Fruit fly (Drosophila melanogaster) whole organism, embryonic: ENCODE data around the gene CG11353.
A peak's percentile ranks its signal among the peaks of the same experiment; 100 is the strongest.

ENCODE experiments used
- Aef1 ChIP-seq: fragments of 200-800 bp; sonication (Bioruptor generic); IDR thresholded peaks from 3 replicates; pipeline ENCODE4 v1.3.6; 2022; ENCODE audit warnings: missing biosample characterization, missing genetic modification characterization
- Awh ChIP-seq: fragments of 200-800 bp; sonication (Bioruptor generic); IDR thresholded peaks from 2 replicates; pipeline ENCODE4, ENCODE4 v1.3.6; 2022; ENCODE audit warnings: missing biosample characterization, missing genetic modification characterization
- B-H1 ChIP-seq: fragments of 200-800 bp; sonication (Bioruptor generic); IDR thresholded peaks from 3 replicates; pipeline ENCODE4 v1.3.6; 2022; ENCODE audit warnings: missing biosample characterization, missing genetic modification characterization
- B-H2 ChIP-seq: fragments of 200-800 bp; sonication (Bioruptor generic); optimal IDR thresholded peaks from 2 replicates; lab custom pipeline; 2018; ENCODE audit warnings: missing biosample characterization, mild to moderate bottlenecking, missing genetic modification characterization
- Blimp-1 ChIP-seq: fragments of 200-800 bp; sonication (Bioruptor generic); optimal IDR thresholded peaks from 3 replicates; lab custom pipeline; 2018; ENCODE audit warnings: missing biosample characterization, missing genetic modification characterization, mild to moderate bottlenecking, moderate library complexity, missing genetic modification reagents
- C15 ChIP-seq: fragments of 200-800 bp; sonication (Bioruptor generic); IDR thresholded peaks from 3 replicates; pipeline ENCODE4 v1.3.6; 2022; ENCODE audit warnings: missing biosample characterization, missing genetic modification characterization
- CG10267 ChIP-seq: fragments of 200-800 bp; sonication (Bioruptor generic); optimal IDR thresholded peaks from 2 replicates; lab custom pipeline; 2018; ENCODE audit warnings: missing biosample characterization, mild to moderate bottlenecking, missing genetic modification characterization, moderate library complexity
- CG10462 ChIP-seq: fragments of 200-800 bp; sonication (Bioruptor generic); optimal IDR thresholded peaks from 2 replicates; lab custom pipeline; 2016; ENCODE audit warnings: missing biosample characterization, missing genetic modification characterization
- CG11504 ChIP-seq: fragments of 200-800 bp; sonication (Bioruptor generic); optimal IDR thresholded peaks from 3 replicates; lab custom pipeline; 2019; ENCODE audit warnings: missing biosample characterization, mild to moderate bottlenecking, missing genetic modification characterization, moderate library complexity
- CG11723 ChIP-seq: fragments of 200-800 bp; sonication (Bioruptor generic); optimal IDR thresholded peaks from 2 replicates; lab custom pipeline; 2017; ENCODE audit warnings: missing biosample characterization, mild to moderate bottlenecking, missing genetic modification characterization
- CG15073 ChIP-seq: fragments of 200-800 bp; sonication (Bioruptor generic); optimal IDR thresholded peaks from 2 replicates; lab custom pipeline; 2016; ENCODE audit warnings: missing biosample characterization, missing genetic modification characterization
- CG16779 ChIP-seq: fragments of 200-800 bp; sonication (Bioruptor generic); IDR thresholded peaks from 2 replicates; pipeline ENCODE4 v1.3.6; 2022; ENCODE audit warnings: missing biosample characterization, missing genetic modification characterization
- CG17361 ChIP-seq: fragments of 200-800 bp; sonication (Bioruptor generic); IDR thresholded peaks from 3 replicates; pipeline ENCODE4 v1.3.6; 2022; ENCODE audit warnings: missing biosample characterization, missing genetic modification characterization
- CG17802 ChIP-seq: fragments of 200-800 bp; sonication (Bioruptor generic); optimal IDR thresholded peaks from 2 replicates; lab custom pipeline; 2018; ENCODE audit warnings: missing biosample characterization, mild to moderate bottlenecking, missing genetic modification characterization, moderate library complexity
- CG43689 ChIP-seq: fragments of 200-800 bp; sonication (Bioruptor generic); IDR thresholded peaks from 2 replicates; pipeline ENCODE4 v1.3.6; 2022; ENCODE audit warnings: missing biosample characterization, missing genetic modification characterization
- CG4404 ChIP-seq: fragments of 200-800 bp; sonication (Bioruptor generic); IDR thresholded peaks from 2 replicates; pipeline ENCODE4 v1.3.6; 2022; ENCODE audit warnings: missing biosample characterization, missing genetic modification characterization
- CG5180 ChIP-seq: fragments of 200-800 bp; sonication (Bioruptor generic); optimal IDR thresholded peaks from 3 replicates; lab custom pipeline; 2017; ENCODE audit warnings: missing biosample characterization, missing genetic modification characterization, mild to moderate bottlenecking, moderate library complexity, missing genetic modification reagents
- CG6175 ChIP-seq: fragments of 200-800 bp; sonication (Bioruptor generic); IDR thresholded peaks from 3 replicates; pipeline ENCODE4 v1.3.6; 2022; ENCODE audit warnings: missing biosample characterization, missing genetic modification characterization
- CG6813 ChIP-seq: fragments of 200-800 bp; sonication (Bioruptor generic); optimal IDR thresholded peaks from 2 replicates; lab custom pipeline; 2017; ENCODE audit warnings: missing biosample characterization, missing genetic modification characterization, mild to moderate bottlenecking, moderate library complexity, missing genetic modification reagents
- Drgx ChIP-seq: fragments of 200-800 bp; sonication (Bioruptor generic); IDR thresholded peaks from 2 replicates; pipeline ENCODE4 v1.3.6; 2022; ENCODE audit warnings: missing biosample characterization, missing genetic modification characterization
- ERR ChIP-seq: fragments of 200-800 bp; sonication (Bioruptor generic); optimal IDR thresholded peaks from 2 replicates; lab custom pipeline; 2016; ENCODE audit warnings: missing biosample characterization, missing genetic modification characterization
- Ets65A ChIP-seq: fragments of 200-800 bp; sonication (Bioruptor generic); peaks from one replicate; lab custom pipeline; 2016; ENCODE audit warnings: missing biosample characterization, missing genetic modification characterization
- Hr51 ChIP-seq, 2 experiments: fragments of 200-800 bp; sonication (Bioruptor generic); optimal IDR thresholded peaks; 2 replicates in 1 of 2; 3 replicates in 1 of 2; lab custom pipeline; 2016 to 2018; ENCODE audit warnings: missing biosample characterization in 2 of 2, missing genetic modification characterization in 2 of 2, mild to moderate bottlenecking in 1 of 2, moderate library complexity in 1 of 2
- MESR4 ChIP-seq: fragments of 200-800 bp; sonication (Bioruptor generic); optimal IDR thresholded peaks from 2 replicates; lab custom pipeline; 2018; ENCODE audit warnings: missing biosample characterization, mild to moderate bottlenecking, missing genetic modification characterization, moderate library complexity
- Mes4 ChIP-seq: fragments of 200-800 bp; sonication (Bioruptor generic); optimal IDR thresholded peaks from 2 replicates; lab custom pipeline; 2016; ENCODE audit warnings: missing biosample characterization, missing genetic modification characterization
- Opbp ChIP-seq: fragments of 200-800 bp; sonication (Bioruptor generic); IDR thresholded peaks from 3 replicates; pipeline ENCODE4 v1.3.6; 2022; ENCODE audit warnings: missing biosample characterization, missing genetic modification characterization; ENCODE audit not compliant: partially characterized antibody
- Rx ChIP-seq: fragments of 200-800 bp; sonication (Bioruptor generic); IDR thresholded peaks from 2 replicates; pipeline ENCODE4 v1.3.6; 2022; ENCODE audit warnings: missing biosample characterization, missing genetic modification characterization
- YL-1 ChIP-seq: fragments of 200-800 bp; sonication (Bioruptor generic); optimal IDR thresholded peaks from 3 replicates; lab custom pipeline; 2017; ENCODE audit warnings: missing biosample characterization, mild to moderate bottlenecking, missing genetic modification characterization
- al ChIP-seq: fragments of 200-800 bp; sonication (Bioruptor generic); IDR thresholded peaks from 2 replicates; pipeline ENCODE4 v1.3.6; 2022; ENCODE audit warnings: missing biosample characterization, missing genetic modification characterization
- aop ChIP-seq: fragments of 200-800 bp; sonication (Bioruptor generic); IDR thresholded peaks from 2 replicates; pipeline ENCODE4 v1.3.6; 2022; ENCODE audit warnings: missing biosample characterization, missing genetic modification characterization
- ap ChIP-seq: fragments of 200-800 bp; sonication (Bioruptor generic); IDR thresholded peaks from 2 replicates; pipeline ENCODE4 v1.3.6; 2022; ENCODE audit warnings: missing biosample characterization, missing genetic modification characterization
- ase ChIP-seq: fragments of 200-800 bp; sonication (Bioruptor generic); IDR thresholded peaks from 3 replicates; pipeline ENCODE4 v1.3.6; 2022; ENCODE audit warnings: missing biosample characterization, missing genetic modification characterization
- ash1 ChIP-seq: fragments of 200-800 bp; sonication (Bioruptor generic); optimal IDR thresholded peaks from 2 replicates; lab custom pipeline; 2018; ENCODE audit warnings: missing biosample characterization, mild to moderate bottlenecking, missing genetic modification characterization
- cg ChIP-seq: fragments of 200-800 bp; sonication (Bioruptor generic); optimal IDR thresholded peaks from 3 replicates; lab custom pipeline; 2019; ENCODE audit warnings: missing biosample characterization, mild to moderate bottlenecking, missing genetic modification characterization, moderate library complexity
- chinmo ChIP-seq: fragments of 200-800 bp; sonication (Bioruptor generic); IDR thresholded peaks from 4 replicates; pipeline ENCODE4 v1.3.6; 2022; ENCODE audit warnings: missing biosample characterization, missing genetic modification characterization; ENCODE audit not compliant: partially characterized antibody
- dysf ChIP-seq: fragments of 200-800 bp; sonication (Bioruptor generic); IDR thresholded peaks from 3 replicates; pipeline ENCODE4 v1.3.6; 2022; ENCODE audit warnings: missing biosample characterization, missing genetic modification characterization
- fd3F ChIP-seq: fragments of 200-800 bp; sonication (Bioruptor generic); optimal IDR thresholded peaks from 2 replicates; lab custom pipeline; 2018; ENCODE audit warnings: missing biosample characterization, mild to moderate bottlenecking, missing genetic modification characterization, moderate library complexity
- fu2 ChIP-seq: fragments of 200-800 bp; sonication (Bioruptor generic); optimal IDR thresholded peaks from 2 replicates; lab custom pipeline; 2016; ENCODE audit warnings: missing biosample characterization, missing genetic modification characterization
- ham ChIP-seq: fragments of 200-800 bp; sonication (Bioruptor generic); IDR thresholded peaks from 2 replicates; pipeline ENCODE4 v1.3.6; 2022; ENCODE audit warnings: missing biosample characterization, missing genetic modification characterization
- knrl ChIP-seq: fragments of 200-800 bp; sonication (Bioruptor generic); IDR thresholded peaks from 3 replicates; pipeline ENCODE4 v1.3.6; 2022; ENCODE audit warnings: missing biosample characterization, missing genetic modification characterization; ENCODE audit not compliant: partially characterized antibody
- lab ChIP-seq: fragments of 200-800 bp; sonication (Bioruptor generic); optimal IDR thresholded peaks from 3 replicates; lab custom pipeline; 2017; ENCODE audit warnings: missing biosample characterization, missing genetic modification characterization, mild to moderate bottlenecking, moderate library complexity, missing genetic modification reagents
- lmd ChIP-seq: fragments of 200-800 bp; sonication (Bioruptor generic); IDR thresholded peaks from 2 replicates; pipeline ENCODE4 v1.3.6; 2022; ENCODE audit warnings: missing biosample characterization, missing genetic modification characterization
- pfk ChIP-seq: fragments of 200-800 bp; sonication (Bioruptor generic); optimal IDR thresholded peaks from 2 replicates; lab custom pipeline; 2018; ENCODE audit warnings: missing biosample characterization, mild to moderate bottlenecking, missing genetic modification characterization, moderate library complexity
- prd ChIP-seq, 3 experiments: fragments of >200 bp in 2 of 3; fragments of 200-800 bp in 1 of 3; sonication (Bioruptor generic) in 1 of 3; optimal IDR thresholded peaks in 2 of 3; IDR thresholded peaks in 1 of 3; 2 replicates in 2 of 3; 3 replicates in 1 of 3; pipeline versions ENCODE4 v1.3.6 to Lab custom; 2017 to 2022; ENCODE audit warnings: missing biosample characterization in 1 of 3, missing genetic modification characterization in 1 of 3
- sima ChIP-seq: fragments of 200-800 bp; sonication (Bioruptor generic); optimal IDR thresholded peaks from 2 replicates; lab custom pipeline; 2016; ENCODE audit warnings: missing biosample characterization, missing genetic modification characterization
- slou ChIP-seq: fragments of 200-800 bp; sonication (Bioruptor generic); optimal IDR thresholded peaks from 3 replicates; lab custom pipeline; 2016; ENCODE audit warnings: missing biosample characterization, missing genetic modification characterization
- sqz ChIP-seq: fragments of 200-800 bp; sonication (Bioruptor generic); optimal IDR thresholded peaks from 3 replicates; lab custom pipeline; 2018; ENCODE audit warnings: missing biosample characterization, mild to moderate bottlenecking, missing genetic modification characterization
- tgo ChIP-seq: fragments of 200-800 bp; sonication (Bioruptor generic); IDR thresholded peaks from 3 replicates; pipeline ENCODE4 v1.3.6; 2022; ENCODE audit warnings: missing biosample characterization, missing genetic modification characterization
- vvl ChIP-seq: fragments of 200-800 bp; sonication (Bioruptor generic); IDR thresholded peaks from 2 replicates; pipeline ENCODE4 v1.3.6; 2022; ENCODE audit warnings: missing biosample characterization, missing genetic modification characterization

Gene CG11353

DNA sequence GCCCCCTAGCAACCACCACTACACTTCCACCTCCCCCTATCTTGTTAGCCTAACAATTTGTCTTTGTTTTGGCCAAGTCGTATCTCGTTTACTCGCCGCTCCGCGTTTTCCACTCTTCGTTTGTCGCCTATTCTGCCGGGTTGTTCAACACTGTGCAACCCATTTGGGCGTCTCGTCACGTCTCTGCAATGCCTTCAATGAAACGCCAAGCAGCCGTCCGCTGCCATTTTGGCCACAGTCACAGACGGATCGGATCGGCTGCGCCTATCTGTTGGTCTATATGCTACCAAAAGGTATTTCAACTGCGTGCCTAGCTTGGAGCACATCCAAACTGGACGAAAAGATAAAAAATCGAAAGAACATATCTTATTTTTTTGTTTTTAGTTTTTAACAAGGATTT is 16.6 kb upstream of the CG11353 start:
- TF ChIP-seq ham (GFP tag; lab: Robert Waterston, UW) (no peak), fd3F (no peak), cg (GFP tag; lab: Kevin White, UChicago) (no peak), CG15073 (no peak), Mes4 (GFP tag; lab: Kevin White, UChicago) (no peak), tgo (GFP tag; lab: Robert Waterston, UW) (0 out of 3 replicates have a peak, but pooled peaks have one; percentile 15), Drgx (GFP tag; lab: Robert Waterston, UW) (0 out of 2 replicates have a peak, but pooled peaks have one; percentile 14), CG11504 (no peak), vvl (0 out of 2 replicates have a peak, but pooled peaks have one; percentile 39), CG17802 (tag; lab: Kevin White, UChicago) (no peak), Opbp (GFP tag; lab: Robert Waterston, UW) (no peak), CG4404 (GFP tag; lab: Robert Waterston, UW) (0 out of 2 replicates have a peak, but pooled peaks have one; percentile 7), pfk (GFP tag; lab: Kevin White, UChicago) (no peak), chinmo (GFP tag; lab: Robert Waterston, UW) (peak; percentile 85; the same call in 3 of the 4 replicates), Ets65A (GFP tag; lab: Kevin White, UChicago) (peak; percentile 59), lmd (GFP tag; lab: Robert Waterston, UW) (no peak), CG6175 (GFP tag; lab: Robert Waterston, UW) (peak; percentile 44; the same call in 1 of the 3 replicates), sqz (no peak), Aef1 (GFP tag; lab: Robert Waterston, UW) (no peak), YL-1 (GFP tag; lab: Kevin White, UChicago) (no peak), ase (GFP tag; lab: Robert Waterston, UW) (0 out of 3 replicates have a peak, but pooled peaks have one; percentile 13), CG5180 (GFP tag; lab: Kevin White, UChicago) (no peak), CG6813 (GFP tag; lab: Kevin White, UChicago) (no peak), CG10267 (tag; lab: Kevin White, UChicago) (no peak), dysf (GFP tag; lab: Robert Waterston, UW) (no peak), CG10462 (GFP tag; lab: Kevin White, UChicago) (no peak), CG11723 (GFP tag; lab: Kevin White, UChicago) (no peak), Hr51 (GFP tag; optimal IDR thresholded peaks at IDR 0.05; lab: Kevin White, UChicago) (no peak), ap (GFP tag; lab: Robert Waterston, UW) (no peak), Awh (GFP tag; lab: Robert Waterston, UW) (0 out of 2 replicates have a peak, but pooled peaks have one; percentile 12), CG17361 (GFP tag; lab: Robert Waterston, UW) (no peak), sima (no peak)

DNA sequence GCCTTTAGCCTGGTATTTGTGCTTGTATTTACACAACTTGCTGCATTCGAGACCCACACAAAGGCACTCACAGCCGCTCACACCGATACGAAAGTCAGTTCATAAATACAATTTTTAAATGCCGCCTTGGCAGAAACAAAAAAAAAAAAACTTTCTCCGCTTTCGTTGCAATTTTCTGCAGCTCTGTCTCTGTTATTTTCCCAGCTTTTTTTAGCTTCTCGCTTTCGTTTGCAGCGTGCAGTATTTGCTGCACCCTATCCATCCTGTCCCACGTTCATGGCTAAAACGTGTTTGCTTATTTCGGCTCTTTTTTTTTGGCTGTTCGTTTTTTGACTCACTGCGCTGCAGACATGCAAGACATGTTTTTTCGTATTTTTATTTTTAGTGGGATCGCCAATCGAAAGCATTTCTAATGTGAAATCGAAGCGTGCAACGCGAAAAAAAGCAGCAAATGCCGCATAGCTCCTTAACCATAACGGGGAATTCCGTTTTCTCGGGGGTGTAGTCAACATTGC is 13.5 kb upstream of the CG11353 start:
- peak; percentile 41 for TF ChIP-seq Blimp-1
- TF ChIP-seq prd (optimal IDR thresholded peaks at IDR 0.05; lab: Kevin White, UChicago) = no peak
- TF ChIP-seq prd (GFP tag; IDR thresholded peaks at IDR 0.05; lab: Robert Waterston, UW) = no peak
- no peak for TF ChIP-seq B-H1 (GFP tag; lab: Robert Waterston, UW)
- TF ChIP-seq, all 482 proteins: peak for 1

DNA sequence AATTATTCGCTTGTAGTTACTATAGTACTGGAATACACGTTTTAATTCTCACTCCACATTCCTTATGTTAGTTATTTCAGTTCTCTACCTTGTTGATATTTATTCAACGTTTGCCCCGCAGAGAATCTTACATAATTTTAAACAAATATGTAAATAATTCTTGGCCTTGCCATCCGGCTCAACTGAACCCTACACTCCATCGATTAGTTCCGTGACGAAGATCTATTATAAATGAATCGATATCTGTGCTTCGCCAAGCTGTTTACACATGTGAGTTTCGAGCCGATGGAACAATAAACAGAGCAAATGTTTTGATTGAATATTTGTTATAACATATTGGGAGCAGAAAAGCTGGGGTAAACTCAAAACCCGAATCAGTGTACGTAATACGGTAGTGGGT is 11.2 kb upstream of the CG11353 start:
- TF ChIP-seq Rx (GFP tag; lab: Robert Waterston, UW) (no peak), aop (GFP tag; lab: Robert Waterston, UW) (no peak), lab (GFP tag; lab: Kevin White, UChicago) (peak; percentile 83), CG16779 (GFP tag; lab: Robert Waterston, UW) (no peak), knrl (GFP tag; lab: Robert Waterston, UW) (no peak), al (GFP tag; lab: Robert Waterston, UW) (no peak), MESR4 (GFP tag; lab: Kevin White, UChicago) (no peak), ERR (GFP tag; lab: Kevin White, UChicago) (no peak), ash1 (GFP tag; lab: Kevin White, UChicago) (no peak), pfk (GFP tag; lab: Kevin White, UChicago) (no peak), C15 (GFP tag; lab: Robert Waterston, UW) (peak; percentile 50; the same call in 1 of the 3 replicates), slou (GFP tag; lab: Kevin White, UChicago) (no peak), B-H2 (peak; percentile 12), fu2 (GFP tag; lab: Kevin White, UChicago) (no peak), CG43689 (GFP tag; lab: Robert Waterston, UW) (no peak)
